Worm (Caenorhabditis elegans) whole organism, mixed stage, embryonic: Measurements from ENCODE around the gene bath-2.

Source experiments
- elt-3 ChIP-seq: fragments of 150-350 bp; optimal IDR thresholded peaks from 2 replicates; lab custom pipeline; 2014; ENCODE audit warnings: missing biosample characterization, missing genetic modification characterization
- mls-2 ChIP-seq: sonication (generic microtip); optimal IDR thresholded peaks from 2 replicates; lab custom pipeline; 2016; ENCODE audit warnings: mild to moderate bottlenecking, missing genetic modification characterization, moderate library complexity, missing compliant biosample characterization
- nhr-237 ChIP-seq: fragments of 150-350 bp; optimal IDR thresholded peaks from 2 replicates; lab custom pipeline; 2014; ENCODE audit warnings: missing biosample characterization, missing genetic modification characterization
- pha-4 ChIP-seq: fragments of 150-350 bp; optimal IDR thresholded peaks from 2 replicates; lab custom pipeline; 2018; ENCODE audit warnings: missing biosample characterization, missing genetic modification reagents, missing genetic modification characterization
- tbx-8 ChIP-seq: fragments of 200-800 bp; sonication (Bioruptor generic); optimal IDR thresholded peaks from 2 replicates; lab custom pipeline; 2018; ENCODE audit warnings: mild to moderate bottlenecking, missing genetic modification characterization, moderate library complexity, missing compliant biosample characterization
- ztf-11 ChIP-seq: fragments of 150-350 bp; optimal IDR thresholded peaks from 2 replicates; lab custom pipeline; 2014; ENCODE audit warnings: missing biosample characterization, missing genetic modification characterization

DNA sequence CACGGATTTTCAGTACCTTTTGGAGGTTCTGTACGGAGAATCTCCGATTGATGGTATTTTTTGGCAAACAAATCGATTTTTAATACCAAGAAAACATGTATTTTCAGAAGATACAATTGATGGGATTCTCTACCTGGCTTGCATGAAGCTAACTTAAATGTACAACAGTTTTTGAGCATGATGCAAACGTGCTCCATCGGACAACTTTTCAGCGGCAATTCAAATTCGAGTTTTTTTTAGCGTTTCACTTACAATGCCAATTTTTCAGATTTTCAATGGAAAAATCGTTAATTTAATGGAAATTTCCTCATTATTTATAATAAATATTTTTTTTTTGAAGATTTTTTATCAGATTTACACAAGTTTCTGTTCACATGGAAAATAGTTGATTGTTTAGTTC, 6.0 kb upstream of the bath-2 start:
- no peak for TF ChIP-seq tbx-8 (GFP tag; lab: Kevin White, UChicago)
- TF ChIP-seq pha-4 (tag; lab: Kevin White, UChicago): no peak
- no peak for TF ChIP-seq mls-2 (tag; lab: Kevin White, UChicago)
- no peak for TF ChIP-seq ztf-11
- TF ChIP-seq elt-3 (tag; lab: Kevin White, UChicago): no peak
- no peak for TF ChIP-seq nhr-237 (tag; lab: Kevin White, UChicago)
